Worm (Caenorhabditis elegans) whole organism, L1 larva: ENCODE measurements around the gene nhr-193.
A peak's percentile ranks its signal among the peaks of the same experiment; 100 is the strongest.

ENCODE experiments used
- C34B4.2 ChIP-seq: sonication (generic microtip); optimal IDR thresholded peaks from 2 replicates; lab custom pipeline; 2017; ENCODE audit warnings: mild to moderate bottlenecking, missing genetic modification characterization, missing compliant biosample characterization
- F16B12.6 ChIP-seq: fragments of 150-350 bp; optimal IDR thresholded peaks from 2 replicates; lab custom pipeline; 2014; ENCODE audit warnings: missing biosample characterization, missing genetic modification characterization
- Y116A8C.19 ChIP-seq: sonication (generic microtip); optimal IDR thresholded peaks from 2 replicates; lab custom pipeline; 2016; ENCODE audit warnings: missing compliant biosample characterization, missing genetic modification characterization, borderline replicate concordance
- alr-1 ChIP-seq: fragments of 200-800 bp; sonication (Bioruptor generic); optimal IDR thresholded peaks from 2 replicates; lab custom pipeline; 2018; ENCODE audit warnings: borderline replicate concordance, mild to moderate bottlenecking, missing genetic modification characterization, missing compliant biosample characterization
- aly-2 ChIP-seq: fragments of 150-350 bp; optimal IDR thresholded peaks from 2 replicates; lab custom pipeline; 2014; ENCODE audit warnings: missing biosample characterization, missing genetic modification characterization
- ama-1 ChIP-seq: fragments of 150-350 bp; optimal IDR thresholded peaks from 2 replicates; lab custom pipeline; 2014
- blmp-1 ChIP-seq: fragments of 150-350 bp; optimal IDR thresholded peaks from 2 replicates; lab custom pipeline; 2014; ENCODE audit warnings: missing biosample characterization, missing genetic modification characterization
- ceh-63 ChIP-seq: fragments of 200-800 bp; sonication (Bioruptor generic); optimal IDR thresholded peaks from 2 replicates; lab custom pipeline; 2018; ENCODE audit warnings: mild to moderate bottlenecking, missing genetic modification characterization, missing compliant biosample characterization
- ceh-8 ChIP-seq: fragments of 200-800 bp; sonication (Bioruptor generic); optimal IDR thresholded peaks from 2 replicates; lab custom pipeline; 2018; ENCODE audit warnings: mild to moderate bottlenecking, missing genetic modification characterization, moderate library complexity, missing compliant biosample characterization
- ceh-88 ChIP-seq: fragments of 200-800 bp; sonication (Bioruptor generic); IDR thresholded peaks from 2 replicates; pipeline ENCODE4 v1.3.6; 2022; ENCODE audit warnings: missing genetic modification characterization, missing compliant biosample characterization
- dpl-1 ChIP-seq, 3 experiments: fragments of 150-350 bp in 2 of 3; sonication (generic microtip) in 1 of 3; optimal IDR thresholded peaks; 2 replicates each; lab custom pipeline; 2014 to 2017; ENCODE audit warnings: missing biosample characterization in 3 of 3, missing genetic modification characterization in 3 of 3, missing genetic modification reagents in 3 of 3
- efl-1 ChIP-seq, 4 experiments: fragments of 150-350 bp; optimal IDR thresholded peaks in 3 of 4; peaks in 1 of 4; 1 replicate in 1 of 4; 2 replicates in 3 of 4; lab custom pipeline; 2014; ENCODE audit warnings: missing biosample characterization in 2 of 4, missing genetic modification characterization in 2 of 4, missing genetic modification reagents in 2 of 4
- elt-2 ChIP-seq: sonication (generic microtip); optimal IDR thresholded peaks from 2 replicates; lab custom pipeline; 2016; ENCODE audit warnings: missing genetic modification characterization, mild to moderate bottlenecking, inconsistent platforms, missing compliant biosample characterization, missing genetic modification reagents
- grh-1 ChIP-seq: fragments of 200-800 bp; sonication (Bioruptor generic); IDR thresholded peaks from 2 replicates; pipeline ENCODE4 v1.3.6; 2022; ENCODE audit warnings: missing genetic modification reagents, missing genetic modification characterization, missing compliant biosample characterization
- hlh-4 ChIP-seq: sonication (generic microtip); optimal IDR thresholded peaks from 2 replicates; lab custom pipeline; 2016; ENCODE audit warnings: mild to moderate bottlenecking, missing genetic modification characterization, missing compliant biosample characterization
- hpl-2 ChIP-seq: fragments of 150-350 bp; optimal IDR thresholded peaks from 2 replicates; lab custom pipeline; 2014; ENCODE audit warnings: missing biosample characterization, missing genetic modification reagents, missing genetic modification characterization
- irx-1 ChIP-seq: sonication (generic microtip); optimal IDR thresholded peaks from 2 replicates; lab custom pipeline; 2016; ENCODE audit warnings: missing genetic modification characterization, missing compliant biosample characterization
- jun-1 ChIP-seq: fragments of 150-350 bp; optimal IDR thresholded peaks from 2 replicates; lab custom pipeline; 2014; ENCODE audit warnings: missing biosample characterization, missing genetic modification reagents, missing genetic modification characterization
- mdl-1 ChIP-seq, 2 experiments: fragments of 150-350 bp; optimal IDR thresholded peaks; 2 replicates each; lab custom pipeline; 2014 to 2017; ENCODE audit warnings: missing biosample characterization in 2 of 2, missing genetic modification characterization in 2 of 2, inconsistent platforms in 1 of 2
- nhr-11 ChIP-seq: fragments of 150-350 bp; optimal IDR thresholded peaks from 2 replicates; lab custom pipeline; 2014; ENCODE audit warnings: missing biosample characterization, missing genetic modification characterization
- nhr-19 ChIP-seq: fragments of 200-800 bp; sonication (Bioruptor generic); conservative IDR thresholded peaks from 2 replicates; pipeline ENCODE4 v1.3.6; 2022; ENCODE audit warnings: missing genetic modification characterization, missing compliant biosample characterization
- nhr-20 ChIP-seq: sonication (generic microtip); optimal IDR thresholded peaks from 2 replicates; lab custom pipeline; 2016; ENCODE audit warnings: mild to moderate bottlenecking, missing genetic modification characterization, missing compliant biosample characterization
- nhr-28 ChIP-seq: fragments of 150-350 bp; optimal IDR thresholded peaks from 2 replicates; lab custom pipeline; 2014; ENCODE audit warnings: missing biosample characterization, missing genetic modification characterization
- nhr-71 ChIP-seq: sonication (generic microtip); optimal IDR thresholded peaks from 2 replicates; lab custom pipeline; 2016; ENCODE audit warnings: mild to moderate bottlenecking, missing genetic modification characterization, moderate library complexity, missing compliant biosample characterization
- nhr-77 ChIP-seq: fragments of 150-350 bp; optimal IDR thresholded peaks from 2 replicates; lab custom pipeline; 2014; ENCODE audit warnings: missing biosample characterization, missing genetic modification characterization
- nhr-84 ChIP-seq: sonication (generic microtip); optimal IDR thresholded peaks from 2 replicates; lab custom pipeline; 2017; ENCODE audit warnings: missing biosample characterization, missing genetic modification characterization
- nhr-85 ChIP-seq: sonication (generic microtip); peaks from one replicate; lab custom pipeline; 2016; ENCODE audit warnings: missing genetic modification characterization, inconsistent platforms, missing compliant biosample characterization
- pqm-1 ChIP-seq: sonication (generic microtip); optimal IDR thresholded peaks from 3 replicates; lab custom pipeline; 2017; ENCODE audit warnings: missing biosample characterization, missing genetic modification characterization
- skn-1 ChIP-seq: fragments of 150-350 bp; optimal IDR thresholded peaks from 2 replicates; lab custom pipeline; 2014; ENCODE audit warnings: missing biosample characterization, missing genetic modification characterization
- swsn-7 ChIP-seq: sonication (generic microtip); optimal IDR thresholded peaks from 2 replicates; lab custom pipeline; 2016; ENCODE audit warnings: missing genetic modification characterization, missing compliant biosample characterization
- tbx-2 ChIP-seq: sonication (generic microtip); optimal IDR thresholded peaks from 2 replicates; lab custom pipeline; 2016; ENCODE audit warnings: missing genetic modification characterization, missing compliant biosample characterization
- unc-98 ChIP-seq: fragments of 200-800 bp; sonication (Bioruptor generic); IDR thresholded peaks from 2 replicates; pipeline ENCODE4 v1.3.6; 2022; ENCODE audit warnings: missing genetic modification characterization, missing compliant biosample characterization
- xbp-1 ChIP-seq: sonication (generic microtip); optimal IDR thresholded peaks from 2 replicates; lab custom pipeline; 2016; ENCODE audit warnings: missing genetic modification characterization, missing compliant biosample characterization
- ztf-11 ChIP-seq, 2 experiments: sonication (generic microtip); optimal IDR thresholded peaks; 2 replicates each; lab custom pipeline; 2016 to 2017; ENCODE audit warnings: missing genetic modification characterization in 2 of 2, missing biosample characterization in 1 of 2, missing compliant biosample characterization in 1 of 2
- ztf-4 ChIP-seq: fragments of 150-350 bp; optimal IDR thresholded peaks from 2 replicates; lab custom pipeline; 2014; ENCODE audit warnings: missing biosample characterization, missing genetic modification characterization

Gene nhr-193

ce11 chrV:16299834-16300233 lies 42.3 kb upstream of the nhr-193 start:
- peak; percentile 29 for TF ChIP-seq F16B12.6
- TF ChIP-seq irx-1 (tag; lab: Kevin White, UChicago) = no peak

ce11 chrV:16300276-16300675 lies 41.8 kb upstream of the nhr-193 start, which contains the start of gene srbc-82:
srbc-82 (plus strand) TSS chrV:16300576.
- TF ChIP-seq unc-98 (no peak), xbp-1 (tag; lab: Kevin White, UChicago) (no peak), ama-1 (no peak), dpl-1 (GFP tag; optimal IDR thresholded peaks at IDR 0.05; lab: Kevin White, UChicago) (no peak), swsn-7 (no peak), Y116A8C.19 (tag; lab: Kevin White, UChicago) (no peak), hlh-4 (tag; lab: Kevin White, UChicago) (no peak)

- no peak for TF ChIP-seq hpl-2 (GFP tag; lab: Kevin White, UChicago)
- TF ChIP-seq efl-1 (optimal IDR thresholded peaks at IDR 0.05; lab: Kevin White, UChicago) = no peak
- TF ChIP-seq efl-1 (GFP tag; optimal IDR thresholded peaks at IDR 0.05 in 1 of 2; lab: Kevin White, UChicago) = peak in 1 of 2 experiments; percentile 31
- peak; percentile 43 for TF ChIP-seq elt-2 (tag; lab: Kevin White, UChicago)
These were observed 39.7 kb upstream of the nhr-193 start, which contains the start of the genes C31A11.13 and oac-6 for ce11 chrV:16302439-16302838. C31A11.13 (minus strand) TSS chrV:16302551. oac-6 (plus strand) TSS chrV:16302717.

ce11 chrV:16307253-16307652 lies 34.9 kb upstream of the nhr-193 start, which contains the start of gene srxa-7:
srxa-7 (plus strand) TSS chrV:16307553.
- no peak for TF ChIP-seq dpl-1 (GFP tag; optimal IDR thresholded peaks at IDR 0.05; lab: Kevin White, UChicago)
- TF ChIP-seq nhr-77 = no peak
- TF ChIP-seq nhr-20 (tag; lab: Kevin White, UChicago) = no peak
- TF ChIP-seq hpl-2 (GFP tag; lab: Kevin White, UChicago) = no peak
- no peak for TF ChIP-seq C34B4.2 (tag; lab: Kevin White, UChicago)
- no peak for TF ChIP-seq unc-98
- TF ChIP-seq nhr-84 (tag; lab: Kevin White, UChicago) = no peak
- TF ChIP-seq ceh-88 = no peak
- TF ChIP-seq ztf-11 (tag; optimal IDR thresholded peaks at IDR 0.05; lab: Kevin White, UChicago) = no peak
- TF ChIP-seq jun-1 (tag; lab: Kevin White, UChicago) = no peak
- TF ChIP-seq nhr-11 = no peak
- TF ChIP-seq alr-1 (tag; lab: Kevin White, UChicago) = no peak
- no peak for TF ChIP-seq grh-1 (GFP tag; lab: Robert Waterston, UW)
- no peak for TF ChIP-seq ztf-4 (tag; lab: Kevin White, UChicago)
- no peak for TF ChIP-seq nhr-28 (tag; lab: Kevin White, UChicago)
- TF ChIP-seq ceh-63 (GFP tag; lab: Kevin White, UChicago) = no peak
- TF ChIP-seq tbx-2 (tag; lab: Kevin White, UChicago) = no peak

ce11 chrV:16308343-16308742 lies 33.8 kb upstream of the nhr-193 start:
- TF ChIP-seq nhr-71 (tag; lab: Kevin White, UChicago) (no peak), nhr-19 (GFP tag; lab: Robert Waterston, UW) (no peak), pqm-1 (no peak), ceh-8 (GFP tag; lab: Kevin White, UChicago) (no peak), hlh-4 (tag; lab: Kevin White, UChicago) (no peak), aly-2 (no peak)

ce11 chrV:16309523-16309922 lies 32.6 kb upstream of the nhr-193 start, which contains the start of gene oac-7:
oac-7 (plus strand) TSS chrV:16309805.
- TF ChIP-seq ceh-63 (GFP tag; lab: Kevin White, UChicago) (no peak), nhr-85 (tag; lab: Kevin White, UChicago) (peak; percentile 45), nhr-71 (tag; lab: Kevin White, UChicago) (peak; percentile 66), efl-1 (optimal IDR thresholded peaks at IDR 0.05; lab: Kevin White, UChicago) (peak in 1 of 2 experiments; percentile 13), efl-1 (GFP tag; optimal IDR thresholded peaks at IDR 0.05 in 1 of 2; lab: Kevin White, UChicago) (no peak), mdl-1 (tag; optimal IDR thresholded peaks at IDR 0.05; lab: Kevin White, UChicago) (no peak), blmp-1 (peak; percentile 4), skn-1 (tag; lab: Kevin White, UChicago) (peak; percentile 5)
- TF ChIP-seq, all 84 proteins: peak for 5
